Worm (Caenorhabditis elegans): ENCODE measurements around the gene tph-1.

Gene tph-1

DNA sequence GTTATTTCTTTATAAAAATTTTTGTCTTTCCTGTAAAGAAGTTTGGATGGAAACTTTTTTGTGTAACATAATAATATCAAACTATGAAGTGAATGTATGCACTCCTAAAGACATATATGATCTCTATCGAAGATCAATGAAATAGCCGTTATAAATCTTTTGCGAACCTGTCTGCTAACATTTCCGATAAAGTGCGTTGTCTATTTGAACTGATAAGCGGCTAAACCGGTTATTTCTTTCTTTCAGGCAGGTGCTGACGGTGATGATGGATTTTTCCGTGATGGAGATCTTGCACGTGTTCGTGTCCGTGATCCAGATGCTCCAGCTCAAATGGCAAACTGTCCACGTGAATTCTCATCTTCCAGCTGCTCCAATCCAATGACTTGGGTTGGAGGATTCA, 17.7 kb upstream of the tph-1 start:
- TF ChIP-seq mls-2 (tag; optimal IDR thresholded peaks at IDR 0.05) (no peak), lin-13 (tag; optimal IDR thresholded peaks at IDR 0.05) (no peak), nhr-237 (tag; optimal IDR thresholded peaks at IDR 0.05) (no peak), ces-1 (GFP tag; optimal IDR thresholded peaks at IDR 0.05) (no peak), lin-32 (GFP tag; optimal IDR thresholded peaks at IDR 0.05) (no peak), nhr-76 (tag; optimal IDR thresholded peaks at IDR 0.05) (no peak), blmp-1 (tag; optimal IDR thresholded peaks at IDR 0.05) (no peak), flh-1 (GFP tag; optimal IDR thresholded peaks at IDR 0.05) (no peak), ham-2 (GFP tag; optimal IDR thresholded peaks at IDR 0.05) (no peak), mab-5 (tag; optimal IDR thresholded peaks at IDR 0.05) (no peak), hlh-1 (tag; optimal IDR thresholded peaks at IDR 0.05) (no peak), pha-4 (tag; optimal IDR thresholded peaks at IDR 0.05) (no peak), zip-8 (tag; optimal IDR thresholded peaks at IDR 0.05) (no peak), lsy-2 (tag; optimal IDR thresholded peaks at IDR 0.05) (no peak), nhr-12 (tag; optimal IDR thresholded peaks at IDR 0.05) (no peak), ceh-83 (GFP tag; optimal IDR thresholded peaks at IDR 0.05) (no peak), mep-1 (tag; optimal IDR thresholded peaks at IDR 0.05) (no peak), cnd-1 (tag; optimal IDR thresholded peaks at IDR 0.05) (no peak), sptf-1 (tag; optimal IDR thresholded peaks at IDR 0.05) (no peak), elt-1 (tag; optimal IDR thresholded peaks at IDR 0.05; ENCODE audit: borderline replicate concordance, insufficient read depth) (no peak)

DNA sequence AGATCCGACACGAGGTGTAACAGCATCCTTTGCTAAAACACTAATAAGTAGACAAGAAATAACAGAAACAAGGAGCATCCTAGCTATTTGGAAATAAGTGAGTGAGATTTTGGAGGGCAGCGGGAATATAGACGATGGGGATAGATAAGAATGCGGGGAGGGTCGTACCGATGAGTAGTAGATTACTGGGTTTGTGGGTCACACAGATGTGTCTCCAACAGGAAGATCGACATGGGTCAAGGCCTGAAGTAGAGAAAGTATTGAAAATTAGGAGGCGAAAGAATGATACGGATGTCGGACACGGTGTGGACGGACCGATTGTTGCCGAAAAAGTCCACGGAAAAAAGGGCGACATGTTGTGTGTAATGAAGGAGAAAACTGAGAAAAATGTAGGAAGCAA, 14.8 kb upstream of the tph-1 start, which contains the start of gene wrt-10:
wrt-10 (minus strand) TSS at position 195 of the 400 bp plus-strand sequence.
- TF ChIP-seq elt-1 (tag; optimal IDR thresholded peaks at IDR 0.05; ENCODE audit: borderline replicate concordance, insufficient read depth) (peak; percentile 82), ceh-39 (tag; optimal IDR thresholded peaks at IDR 0.05) (no peak)

DNA sequence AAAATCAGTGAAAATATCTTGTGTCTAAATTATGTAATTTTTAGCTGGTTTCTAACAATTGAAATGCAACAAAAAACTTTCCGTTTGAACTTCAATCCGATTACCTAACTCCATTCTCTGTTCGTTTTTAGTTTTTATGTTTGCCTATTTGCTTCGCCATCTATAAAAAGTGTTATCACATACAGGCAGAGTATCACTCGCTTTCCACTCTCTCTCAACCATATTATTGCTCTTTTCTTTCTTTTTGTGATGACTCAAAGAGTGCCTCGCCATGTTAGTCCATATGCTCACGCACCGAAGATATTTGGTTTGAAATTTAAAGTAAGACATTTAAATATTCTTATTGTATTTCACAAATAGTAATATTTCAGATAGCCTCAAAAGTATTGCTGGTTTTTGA, 14.2 kb upstream of the tph-1 start, which contains the start of gene ZK1290.13:
ZK1290.13 (plus strand) TSS at position 73 of the 400 bp plus-strand sequence.
- no peak for TF ChIP-seq mep-1 (tag; optimal IDR thresholded peaks at IDR 0.05)

DNA sequence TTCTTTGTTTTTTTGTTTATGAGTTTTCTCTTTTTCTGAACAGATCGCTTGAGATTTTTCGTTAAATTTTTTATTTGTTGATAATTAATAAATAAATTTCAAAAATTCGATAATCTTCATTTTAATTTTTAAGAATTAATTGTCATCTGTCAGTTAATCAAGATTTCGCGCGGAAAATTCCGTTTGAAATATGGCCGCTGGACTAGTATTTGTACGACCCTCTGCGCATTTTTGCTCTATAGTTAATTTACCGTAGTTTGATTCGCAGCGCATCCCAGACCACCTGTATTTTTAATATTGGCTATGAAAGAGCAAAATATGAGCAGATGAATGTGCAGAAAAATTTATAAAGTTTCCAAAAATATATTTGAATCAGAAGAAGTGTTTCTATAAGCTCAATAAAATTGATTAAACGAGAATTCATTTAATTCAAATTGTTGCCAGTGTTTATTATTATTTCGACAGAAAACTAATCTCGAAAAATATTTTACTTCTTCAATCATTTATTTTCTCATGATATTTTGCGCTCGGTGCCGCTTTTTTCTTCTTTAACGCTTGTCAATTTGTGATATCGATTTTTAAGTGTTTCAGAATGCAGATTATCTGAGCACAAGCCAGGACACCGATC, 11.4 kb upstream of the tph-1 start, which contains the start of gene nfi-1:
nfi-1 (plus strand) TSS at position 578 of the 628 bp plus-strand sequence.
- no peak for TF ChIP-seq drap-1 (GFP tag; optimal IDR thresholded peaks at IDR 0.05)
- peak; percentile 8 for TF ChIP-seq ceh-39 (tag; optimal IDR thresholded peaks at IDR 0.05)
- no peak for TF ChIP-seq sem-2 (GFP tag; optimal IDR thresholded peaks at IDR 0.05)
- TF ChIP-seq ham-2 (GFP tag; optimal IDR thresholded peaks at IDR 0.05), result no peak
- TF ChIP-seq pha-4 (tag; optimal IDR thresholded peaks at IDR 0.05), result no peak
- no peak for TF ChIP-seq unc-120 (tag; optimal IDR thresholded peaks at IDR 0.05; ENCODE audit: poor library complexity, severe bottlenecking)
- no peak for TF ChIP-seq blmp-1 (tag; optimal IDR thresholded peaks at IDR 0.05)
- peak; percentile 82 for TF ChIP-seq lsy-2 (tag; optimal IDR thresholded peaks at IDR 0.05)
- no peak for TF ChIP-seq nhr-28 (tag; optimal IDR thresholded peaks at IDR 0.05)
- TF ChIP-seq hlh-1 (tag; optimal IDR thresholded peaks at IDR 0.05), result peak; percentile 10
- no peak for TF ChIP-seq nhr-2 (tag; optimal IDR thresholded peaks at IDR 0.05)
- no peak for TF ChIP-seq ceh-83 (GFP tag; optimal IDR thresholded peaks at IDR 0.05)
- TF ChIP-seq lin-13 (tag; optimal IDR thresholded peaks at IDR 0.05), result no peak
- no peak for TF ChIP-seq bed-3 (GFP tag; optimal IDR thresholded peaks at IDR 0.05)
- TF ChIP-seq unc-39 (tag; optimal IDR thresholded peaks at IDR 0.05), result no peak
- no peak for TF ChIP-seq flh-1 (GFP tag; optimal IDR thresholded peaks at IDR 0.05)
- peak; percentile 67 for TF ChIP-seq mep-1 (tag; optimal IDR thresholded peaks at IDR 0.05)

DNA sequence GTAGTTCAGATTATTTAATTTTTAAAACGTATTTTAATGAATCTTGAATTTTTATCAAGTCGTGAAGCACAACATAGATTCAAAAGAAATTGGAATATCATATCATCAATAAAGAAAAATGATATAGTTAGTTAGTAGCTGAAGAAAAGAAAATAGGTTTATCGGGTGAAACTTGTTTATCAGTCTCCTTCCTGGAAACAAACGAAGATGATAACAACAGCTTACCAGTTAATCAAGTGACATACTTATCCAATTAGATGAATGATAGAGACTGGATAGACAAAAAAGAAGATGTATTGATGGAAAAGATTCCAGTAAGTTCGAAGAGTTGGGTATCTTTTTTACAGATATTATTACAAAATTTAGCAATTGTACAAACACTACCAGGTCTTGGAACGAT, 6.2 kb upstream of the tph-1 start:
- TF ChIP-seq nhr-28 (tag; optimal IDR thresholded peaks at IDR 0.05) (no peak), ham-2 (GFP tag; optimal IDR thresholded peaks at IDR 0.05) (no peak), mab-5 (tag; optimal IDR thresholded peaks at IDR 0.05) (no peak), lin-32 (GFP tag; optimal IDR thresholded peaks at IDR 0.05) (no peak), nhr-76 (tag; optimal IDR thresholded peaks at IDR 0.05) (no peak), ceh-39 (tag; optimal IDR thresholded peaks at IDR 0.05) (no peak), mls-2 (tag; optimal IDR thresholded peaks at IDR 0.05) (no peak), bed-3 (GFP tag; optimal IDR thresholded peaks at IDR 0.05) (no peak), drap-1 (GFP tag; optimal IDR thresholded peaks at IDR 0.05) (no peak), mep-1 (tag; optimal IDR thresholded peaks at IDR 0.05) (no peak), sptf-1 (tag; optimal IDR thresholded peaks at IDR 0.05) (no peak), ces-1 (GFP tag; optimal IDR thresholded peaks at IDR 0.05) (no peak), unc-62 (GFP tag; optimal IDR thresholded peaks at IDR 0.05) (no peak), ceh-43 (GFP tag; optimal IDR thresholded peaks at IDR 0.05) (no peak), elt-1 (tag; optimal IDR thresholded peaks at IDR 0.05; ENCODE audit: borderline replicate concordance, insufficient read depth) (no peak), tbx-8 (GFP tag; optimal IDR thresholded peaks at IDR 0.05) (no peak), nhr-237 (tag; optimal IDR thresholded peaks at IDR 0.05) (no peak)

Measured in whole organism, mixed stage, embryonic.